Fruit fly (Drosophila melanogaster) whole organism, wandering third instar larva: ENCODE measurements around the gene Doa.

Experiments used
- Abd-B ChIP-seq: fragments of >200 bp; optimal IDR thresholded peaks from 2 replicates; lab custom pipeline; 2017; ENCODE audit warnings: missing biosample characterization, missing genetic modification characterization
- Dfd ChIP-seq: fragments of >200 bp; optimal IDR thresholded peaks from 2 replicates; lab custom pipeline; 2017; ENCODE audit warnings: missing biosample characterization, missing genetic modification characterization
- GATAd ChIP-seq: sonication (Bioruptor generic); optimal IDR thresholded peaks from 2 replicates; lab custom pipeline; 2016; ENCODE audit warnings: missing biosample characterization, missing genetic modification characterization
- Sp1 ChIP-seq: fragments of 200-800 bp; sonication (Bioruptor generic); optimal IDR thresholded peaks from 3 replicates; lab custom pipeline; 2019; ENCODE audit warnings: missing biosample characterization, mild to moderate bottlenecking, missing genetic modification characterization, moderate library complexity

Doa gene

dm6 chr3R:28970266-28970665, 82.4 kb downstream of the Doa start, which contains the start of gene DIP-gamma:
Gene DIP-gamma, minus strand, starts transcription at chr3R:28970372.
- no peak for TF ChIP-seq Abd-B (GFP tag; lab: Kevin White, UChicago)
- no peak for TF ChIP-seq GATAd (GFP tag; lab: Kevin White, UChicago)
- no peak for TF ChIP-seq Dfd
- no peak for TF ChIP-seq Sp1 (GFP tag; lab: Kevin White, UChicago)
